Fruit fly (Drosophila melanogaster) whole organism, embryonic: ENCODE data around the gene Nup107.

Experiments used
- CG10321 ChIP-seq: fragments of 200-800 bp; sonication (Bioruptor generic); IDR thresholded peaks from 2 replicates; pipeline ENCODE4 v1.3.6; 2022; ENCODE audit warnings: missing biosample characterization, missing genetic modification characterization
- CG10654 ChIP-seq: fragments of 200-800 bp; sonication (Bioruptor generic); optimal IDR thresholded peaks from 2 replicates; lab custom pipeline; 2016; ENCODE audit warnings: missing biosample characterization, missing genetic modification characterization
- CG11093 ChIP-seq: fragments of 200-800 bp; sonication (Bioruptor generic); IDR thresholded peaks from 3 replicates; pipeline ENCODE4 v1.3.6; 2022; ENCODE audit warnings: missing biosample characterization, missing genetic modification characterization
- CG13894 ChIP-seq: fragments of 200-800 bp; sonication (Bioruptor generic); optimal IDR thresholded peaks from 3 replicates; lab custom pipeline; 2018; ENCODE audit warnings: missing biosample characterization, mild to moderate bottlenecking, missing genetic modification characterization, moderate library complexity
- CG15011 ChIP-seq: fragments of 200-800 bp; sonication (Bioruptor generic); optimal IDR thresholded peaks from 3 replicates; lab custom pipeline; 2018; ENCODE audit warnings: missing biosample characterization, mild to moderate bottlenecking, missing genetic modification characterization
- CG15269 ChIP-seq: fragments of 200-800 bp; sonication (Bioruptor generic); optimal IDR thresholded peaks from 2 replicates; lab custom pipeline; 2018; ENCODE audit warnings: missing biosample characterization, mild to moderate bottlenecking, missing genetic modification characterization, moderate library complexity
- CG1647 ChIP-seq: fragments of 200-800 bp; sonication (Bioruptor generic); optimal IDR thresholded peaks from 3 replicates; lab custom pipeline; 2016; ENCODE audit warnings: missing biosample characterization, missing genetic modification characterization
- CG17328 ChIP-seq: fragments of 200-800 bp; sonication (Bioruptor generic); IDR thresholded peaks from 2 replicates; pipeline ENCODE4 v1.3.6; 2022; ENCODE audit warnings: missing biosample characterization, missing genetic modification characterization
- CG18011 ChIP-seq: fragments of 200-800 bp; sonication (Bioruptor generic); optimal IDR thresholded peaks from 2 replicates; lab custom pipeline; 2017; ENCODE audit warnings: missing biosample characterization, missing genetic modification characterization, mild to moderate bottlenecking, moderate library complexity, missing genotype
- CG18262 ChIP-seq: fragments of 200-800 bp; optimal IDR thresholded peaks from 3 replicates; lab custom pipeline; 2019; ENCODE audit warnings: missing biosample characterization, mild to moderate bottlenecking, missing genetic modification characterization, moderate library complexity
- CG30020 ChIP-seq: fragments of 200-800 bp; optimal IDR thresholded peaks from 2 replicates; lab custom pipeline; 2019; ENCODE audit warnings: missing biosample characterization, mild to moderate bottlenecking, missing genetic modification characterization, moderate library complexity
- CG32772 ChIP-seq: fragments of 200-800 bp; sonication (Bioruptor generic); IDR thresholded peaks from 2 replicates; pipeline ENCODE4 v1.3.6; 2022; ENCODE audit warnings: missing biosample characterization, missing genetic modification characterization
- CG34376 ChIP-seq: fragments of 200-800 bp; sonication (Bioruptor generic); optimal IDR thresholded peaks from 2 replicates; lab custom pipeline; 2018; ENCODE audit warnings: missing biosample characterization, mild to moderate bottlenecking, missing genetic modification characterization
- CG4707 ChIP-seq: fragments of 200-800 bp; sonication (Bioruptor generic); optimal IDR thresholded peaks from 2 replicates; lab custom pipeline; 2018; ENCODE audit warnings: missing biosample characterization, mild to moderate bottlenecking, missing genetic modification characterization, moderate library complexity
- CG7928 ChIP-seq: fragments of 200-800 bp; sonication (Bioruptor generic); optimal IDR thresholded peaks from 2 replicates; lab custom pipeline; 2017; ENCODE audit warnings: missing biosample characterization, mild to moderate bottlenecking, missing genetic modification characterization
- CG9437 ChIP-seq: fragments of 200-800 bp; sonication (Bioruptor generic); optimal IDR thresholded peaks from 2 replicates; lab custom pipeline; 2018; ENCODE audit warnings: missing biosample characterization, mild to moderate bottlenecking, missing genetic modification characterization
- CG9932 ChIP-seq: fragments of 200-800 bp; sonication (Bioruptor generic); IDR thresholded peaks from 2 replicates; pipeline ENCODE4 v1.3.6; 2022; ENCODE audit warnings: missing biosample characterization, missing genetic modification characterization
- Doc2 ChIP-seq: fragments of 200-800 bp; sonication (Bioruptor generic); IDR thresholded peaks from 2 replicates; pipeline ENCODE4 v1.3.6; 2022; ENCODE audit warnings: missing biosample characterization, missing genetic modification characterization
- Ets97D ChIP-seq: fragments of 200-800 bp; sonication (Bioruptor generic); optimal IDR thresholded peaks from 3 replicates; lab custom pipeline; 2016; ENCODE audit warnings: missing biosample characterization, missing genetic modification characterization
- Hr39 ChIP-seq: fragments of >200 bp; optimal IDR thresholded peaks from 2 replicates; lab custom pipeline; 2017
- Myb ChIP-seq: fragments of 200-800 bp; sonication (Bioruptor generic); optimal IDR thresholded peaks from 2 replicates; lab custom pipeline; 2016; ENCODE audit warnings: missing biosample characterization, missing genetic modification characterization
- Opbp ChIP-seq: fragments of 200-800 bp; sonication (Bioruptor generic); IDR thresholded peaks from 3 replicates; pipeline ENCODE4 v1.3.6; 2022; ENCODE audit warnings: missing biosample characterization, missing genetic modification characterization; ENCODE audit not compliant: partially characterized antibody
- Ravus ChIP-seq: fragments of 200-800 bp; sonication (Bioruptor generic); IDR thresholded peaks from 2 replicates; pipeline ENCODE4 v1.3.6; 2022; ENCODE audit warnings: missing biosample characterization, missing genetic modification characterization
- Sox102F ChIP-seq: fragments of 200-800 bp; sonication (Bioruptor generic); optimal IDR thresholded peaks from 2 replicates; lab custom pipeline; 2018; ENCODE audit warnings: missing biosample characterization, mild to moderate bottlenecking, missing genetic modification characterization, moderate library complexity
- Spps ChIP-seq: fragments of 200-800 bp; sonication (Bioruptor generic); optimal IDR thresholded peaks from 2 replicates; lab custom pipeline; 2018; ENCODE audit warnings: missing biosample characterization, mild to moderate bottlenecking, missing genetic modification characterization
- Ssrp ChIP-seq: fragments of 200-800 bp; sonication (Bioruptor generic); optimal IDR thresholded peaks from 2 replicates; lab custom pipeline; 2018; ENCODE audit warnings: missing biosample characterization, mild to moderate bottlenecking, missing genetic modification characterization, moderate library complexity
- Xbp1 ChIP-seq: fragments of 200-800 bp; sonication (Bioruptor generic); optimal IDR thresholded peaks from 3 replicates; lab custom pipeline; 2016; ENCODE audit warnings: missing biosample characterization, mild to moderate bottlenecking, missing genetic modification characterization
- ac ChIP-seq: fragments of 200-800 bp; sonication (Bioruptor generic); optimal IDR thresholded peaks from 3 replicates; lab custom pipeline; 2017; ENCODE audit warnings: missing biosample characterization, mild to moderate bottlenecking, missing genetic modification characterization
- ap ChIP-seq: fragments of 200-800 bp; sonication (Bioruptor generic); IDR thresholded peaks from 2 replicates; pipeline ENCODE4 v1.3.6; 2022; ENCODE audit warnings: missing biosample characterization, missing genetic modification characterization
- ato ChIP-seq: fragments of 200-800 bp; sonication (Bioruptor generic); IDR thresholded peaks from 2 replicates; pipeline ENCODE4 v1.3.6; 2022; ENCODE audit warnings: missing biosample characterization, missing genetic modification characterization; ENCODE audit not compliant: partially characterized antibody
- chif ChIP-seq, 2 experiments: fragments of 200-800 bp; sonication (Bioruptor generic); optimal IDR thresholded peaks; 3 replicates each; lab custom pipeline; 2016; ENCODE audit warnings: missing biosample characterization in 2 of 2, missing genetic modification characterization in 2 of 2
- danr ChIP-seq: fragments of 200-800 bp; sonication (Bioruptor generic); IDR thresholded peaks from 2 replicates; pipeline ENCODE4 v1.3.6; 2022; ENCODE audit warnings: missing biosample characterization, missing genetic modification characterization
- exex ChIP-seq: fragments of 200-800 bp; sonication (Bioruptor generic); optimal IDR thresholded peaks from 4 replicates; lab custom pipeline; 2018; ENCODE audit warnings: missing biosample characterization, mild to moderate bottlenecking, missing genetic modification characterization, moderate library complexity
- fu2 ChIP-seq: fragments of 200-800 bp; sonication (Bioruptor generic); optimal IDR thresholded peaks from 2 replicates; lab custom pipeline; 2016; ENCODE audit warnings: missing biosample characterization, missing genetic modification characterization
- gce ChIP-seq: fragments of 200-800 bp; sonication (Bioruptor generic); IDR thresholded peaks from 3 replicates; pipeline ENCODE4 v1.3.6; 2022; ENCODE audit warnings: missing biosample characterization, missing genetic modification characterization
- ind ChIP-seq: fragments of 200-800 bp; sonication (Bioruptor generic); optimal IDR thresholded peaks from 3 replicates; lab custom pipeline; 2016; ENCODE audit warnings: missing biosample characterization, missing genetic modification characterization
- inv ChIP-seq: fragments of 200-800 bp; sonication (Bioruptor generic); IDR thresholded peaks from 2 replicates; pipeline ENCODE4 v1.3.6; 2022; ENCODE audit warnings: missing biosample characterization, missing genetic modification characterization; ENCODE audit not compliant: partially characterized antibody
- kni ChIP-seq: fragments of 200-800 bp; sonication (Bioruptor generic); optimal IDR thresholded peaks from 3 replicates; lab custom pipeline; 2017; ENCODE audit warnings: mild to moderate bottlenecking, missing biosample characterization, missing genetic modification reagents, missing genetic modification characterization
- knrl ChIP-seq: fragments of 200-800 bp; sonication (Bioruptor generic); IDR thresholded peaks from 3 replicates; pipeline ENCODE4 v1.3.6; 2022; ENCODE audit warnings: missing biosample characterization, missing genetic modification characterization; ENCODE audit not compliant: partially characterized antibody
- nau ChIP-seq: fragments of 200-800 bp; sonication (Bioruptor generic); optimal IDR thresholded peaks from 3 replicates; lab custom pipeline; 2017; ENCODE audit warnings: missing biosample characterization, mild to moderate bottlenecking, missing genetic modification characterization, missing genetic modification reagents
- nerfin-2 ChIP-seq: fragments of 200-800 bp; sonication (Bioruptor generic); IDR thresholded peaks from 2 replicates; pipeline ENCODE4 v1.3.6; 2022; ENCODE audit warnings: missing biosample characterization, missing genetic modification characterization; ENCODE audit not compliant: partially characterized antibody
- onecut ChIP-seq: fragments of 200-800 bp; sonication (Bioruptor generic); IDR thresholded peaks from 2 replicates; pipeline ENCODE4 v1.3.6; 2022; ENCODE audit warnings: missing biosample characterization, missing genetic modification characterization
- pum ChIP-seq: fragments of 200-800 bp; sonication (Bioruptor generic); optimal IDR thresholded peaks from 2 replicates; lab custom pipeline; 2016; ENCODE audit warnings: missing biosample characterization, missing genetic modification characterization
- pzg ChIP-seq: fragments of 200-800 bp; sonication (Bioruptor generic); optimal IDR thresholded peaks from 3 replicates; lab custom pipeline; 2018; ENCODE audit warnings: missing biosample characterization, mild to moderate bottlenecking, missing genetic modification characterization, moderate library complexity
- sima ChIP-seq: fragments of 200-800 bp; sonication (Bioruptor generic); optimal IDR thresholded peaks from 2 replicates; lab custom pipeline; 2016; ENCODE audit warnings: missing biosample characterization, missing genetic modification characterization
- so ChIP-seq: fragments of 200-800 bp; sonication (Bioruptor generic); IDR thresholded peaks from 3 replicates; pipeline ENCODE4 v1.3.6; 2022; ENCODE audit warnings: missing biosample characterization, missing genetic modification characterization
- sob ChIP-seq: fragments of 200-800 bp; sonication (Bioruptor generic); IDR thresholded peaks from 2 replicates; pipeline ENCODE4 v1.3.6; 2022; ENCODE audit warnings: missing biosample characterization, missing genetic modification characterization
- toy ChIP-seq: fragments of 200-800 bp; sonication (Bioruptor generic); IDR thresholded peaks from 2 replicates; pipeline ENCODE4 v1.3.6; 2022; ENCODE audit warnings: missing biosample characterization, missing genetic modification characterization
- vvl ChIP-seq: fragments of 200-800 bp; sonication (Bioruptor generic); IDR thresholded peaks from 2 replicates; pipeline ENCODE4 v1.3.6; 2022; ENCODE audit warnings: missing biosample characterization, missing genetic modification characterization

The Nup107 gene

dm6 chr2L:10751879-10752620, 16.2 kb upstream of the Nup107 start (continued):
- peak; percentile 86 for TF ChIP-seq CG18262 (tag; lab: Kevin White, UChicago)
- peak; percentile 85 for TF ChIP-seq CG17328
- TF ChIP-seq Sox102F, result peak; percentile 86
- TF ChIP-seq knrl (GFP tag; lab: Robert Waterston, UW), result no peak
- no peak for TF ChIP-seq Hr39 (lab: Kevin White, UChicago)
- TF ChIP-seq so, result peak; percentile 88
- no peak for TF ChIP-seq ato (GFP tag; lab: Robert Waterston, UW)
- no peak for TF ChIP-seq CG9932 (GFP tag; lab: Robert Waterston, UW)
- TF ChIP-seq Ravus (GFP tag; lab: Robert Waterston, UW), result no peak
- TF ChIP-seq gce (GFP tag; lab: Robert Waterston, UW), result peak; percentile 92
- peak; percentile 19 for TF ChIP-seq CG9437
- peak; percentile 75 for TF ChIP-seq CG15269 (tag; lab: Kevin White, UChicago)
- peak; percentile 90 for TF ChIP-seq nau (GFP tag; lab: Kevin White, UChicago)
- TF ChIP-seq CG10654 (GFP tag; lab: Kevin White, UChicago), result peak; percentile 92
- peak; percentile 35 for TF ChIP-seq CG18011 (GFP tag; lab: Kevin White, UChicago)
- TF ChIP-seq ap (GFP tag; lab: Robert Waterston, UW), result peak; percentile 52; the same call in 1 of the 2 replicates
- peak; percentile 51 for TF ChIP-seq CG30020
- TF ChIP-seq CG10321, result 0 out of 2 replicates have a peak, but pooled peaks have one; percentile 57
- TF ChIP-seq Ets97D (GFP tag; lab: Kevin White, UChicago), result peak; percentile 54
- peak; percentile 41 for TF ChIP-seq CG7928
- TF ChIP-seq Opbp, result no peak
- TF ChIP-seq pzg, result no peak
- TF ChIP-seq ind (GFP tag; lab: Kevin White, UChicago), result peak; percentile 36
- TF ChIP-seq fu2 (GFP tag; lab: Kevin White, UChicago), result peak; percentile 60
- peak; percentile 82 for TF ChIP-seq pum (GFP tag; lab: Kevin White, UChicago)
- peak; percentile 56 for TF ChIP-seq Myb
- no peak for TF ChIP-seq toy (GFP tag; lab: Robert Waterston, UW)
- peak; percentile 86 for TF ChIP-seq CG1647 (GFP tag; lab: Kevin White, UChicago)
- TF ChIP-seq CG34376 (GFP tag; lab: Kevin White, UChicago), result peak; percentile 3
- TF ChIP-seq onecut (GFP tag; lab: Robert Waterston, UW), result peak; percentile 97
- peak; percentile 32 for TF ChIP-seq Xbp1 (GFP tag; lab: Kevin White, UChicago)
- TF ChIP-seq ac (GFP tag; lab: Kevin White, UChicago), result peak; percentile 95
- TF ChIP-seq exex (tag; lab: Kevin White, UChicago), result peak; percentile 60
- no peak for TF ChIP-seq nerfin-2
- TF ChIP-seq CG32772 (GFP tag; lab: Robert Waterston, UW), result peak; percentile 63
- 0 out of 2 replicates have a peak, but pooled peaks have one; percentile 52 for TF ChIP-seq Doc2 (GFP tag; lab: Robert Waterston, UW)
- TF ChIP-seq vvl, result peak; percentile 86
- TF ChIP-seq inv (GFP tag; lab: Robert Waterston, UW), result no peak
- peak; percentile 86 for TF ChIP-seq sob (GFP tag; lab: Robert Waterston, UW)
- TF ChIP-seq chif (GFP tag; optimal IDR thresholded peaks at IDR 0.05; lab: Kevin White, UChicago), result peak; percentile 88 to 93
- TF ChIP-seq CG13894 (tag; lab: Kevin White, UChicago), result peak; percentile 89
- peak; percentile 87 for TF ChIP-seq Spps (tag; lab: Kevin White, UChicago)
- peak; percentile 84 for TF ChIP-seq CG11093 (GFP tag; lab: Robert Waterston, UW)
- peak; percentile 48 for TF ChIP-seq Ssrp (tag; lab: Kevin White, UChicago)
- peak; percentile 84 for TF ChIP-seq CG4707 (GFP tag; lab: Kevin White, UChicago)
- peak; percentile 94 for TF ChIP-seq kni (GFP tag; lab: Kevin White, UChicago)
- TF ChIP-seq danr (GFP tag; lab: Robert Waterston, UW), result peak; percentile 54
- TF ChIP-seq sima (GFP tag; lab: Kevin White, UChicago), result peak; percentile 23
- TF ChIP-seq CG15011 (GFP tag; lab: Kevin White, UChicago), result peak; percentile 88
